Worm (Caenorhabditis elegans) whole organism, L4 larva: Measurements from ENCODE around the gene T24H10.1.

Source experiments
- D1046.2 ChIP-seq: fragments of 200-800 bp; sonication (Bioruptor generic); IDR thresholded peaks from 2 replicates; pipeline ENCODE4 v1.3.6; 2022; ENCODE audit warnings: missing genetic modification characterization, missing compliant biosample characterization
- F44E2.7 ChIP-seq: fragments of 200-800 bp; sonication (Bioruptor generic); IDR thresholded peaks from 2 replicates; pipeline ENCODE4 v2.1.2; 2022; ENCODE audit warnings: missing genetic modification characterization, missing compliant biosample characterization
- F49E8.2 ChIP-seq: sonication (generic microtip); optimal IDR thresholded peaks from 2 replicates; lab custom pipeline; 2016; ENCODE audit warnings: missing compliant biosample characterization, mild to moderate bottlenecking, missing genetic modification characterization, borderline replicate concordance
- T26A8.4 ChIP-seq: fragments of 200-800 bp; sonication (Bioruptor generic); IDR thresholded peaks from 2 replicates; pipeline ENCODE4 v1.3.6; 2022; ENCODE audit warnings: missing genetic modification characterization, missing compliant biosample characterization
- Y48G9A.11 ChIP-seq: fragments of 200-800 bp; sonication (Bioruptor generic); IDR thresholded peaks from 2 replicates; pipeline ENCODE4 v1.3.6; 2022; ENCODE audit warnings: missing genetic modification reagents, missing genetic modification characterization, missing compliant biosample characterization
- Y5F2A.4 ChIP-seq: fragments of 200-800 bp; sonication (Bioruptor generic); optimal IDR thresholded peaks from 2 replicates; lab custom pipeline; 2018; ENCODE audit warnings: mild to moderate bottlenecking, missing genetic modification characterization, missing compliant biosample characterization
- aly-2 ChIP-seq: sonication (generic microtip); optimal IDR thresholded peaks from 2 replicates; lab custom pipeline; 2018; ENCODE audit warnings: missing biosample characterization, missing genetic modification characterization
- ama-1 ChIP-seq: fragments of 150-350 bp; optimal IDR thresholded peaks from 2 replicates; lab custom pipeline; 2014; ENCODE audit warnings: inconsistent platforms, mixed read lengths
- arid-1 ChIP-seq: fragments of 200-800 bp; sonication (Bioruptor generic); conservative IDR thresholded peaks from 2 replicates; pipeline ENCODE4 v1.3.6; 2022; ENCODE audit warnings: missing genetic modification reagents, missing genetic modification characterization, missing compliant biosample characterization
- attf-4 ChIP-seq: sonication (generic microtip); optimal IDR thresholded peaks from 3 replicates; lab custom pipeline; 2017; ENCODE audit warnings: missing biosample characterization, missing genetic modification characterization
- ceh-44 ChIP-seq: fragments of 200-800 bp; sonication (Bioruptor generic); IDR thresholded peaks from 2 replicates; pipeline ENCODE4 v1.3.6; 2022; ENCODE audit warnings: missing genetic modification reagents, missing genetic modification characterization, missing compliant biosample characterization
- ceh-62 ChIP-seq: sonication (generic microtip); optimal IDR thresholded peaks from 2 replicates; lab custom pipeline; 2017; ENCODE audit warnings: missing biosample characterization, missing genetic modification characterization
- ctbp-1 ChIP-seq: fragments of 200-800 bp; sonication (Bioruptor generic); IDR thresholded peaks from 2 replicates; pipeline ENCODE4 v1.3.6; 2022; ENCODE audit warnings: missing genetic modification reagents, missing genetic modification characterization, missing compliant biosample characterization
- daf-16 ChIP-seq, 3 experiments: sonication (generic microtip); optimal IDR thresholded peaks; 2 replicates each; lab custom pipeline; 2016 to 2017; ENCODE audit warnings: missing genetic modification characterization in 3 of 3, missing genetic modification reagents in 3 of 3, mild to moderate bottlenecking in 2 of 3, missing compliant biosample characterization in 2 of 3, missing biosample characterization in 1 of 3, moderate library complexity in 1 of 3
- daf-19 ChIP-seq: fragments of 200-800 bp; sonication (Bioruptor generic); conservative IDR thresholded peaks from 2 replicates; pipeline ENCODE4 v1.3.6; 2022; ENCODE audit warnings: missing genetic modification characterization, missing compliant biosample characterization
- dmd-6 ChIP-seq: fragments of 200-800 bp; sonication (Bioruptor generic); IDR thresholded peaks from 2 replicates; pipeline ENCODE4 v1.3.6; 2022; ENCODE audit warnings: missing genetic modification reagents, missing genetic modification characterization, missing compliant biosample characterization
- dmd-8 ChIP-seq: fragments of 200-800 bp; sonication (Bioruptor generic); IDR thresholded peaks from 2 replicates; pipeline ENCODE4 v1.3.6; 2022; ENCODE audit warnings: missing genetic modification characterization, missing compliant biosample characterization
- dmd-9 ChIP-seq: fragments of 200-800 bp; sonication (Bioruptor generic); IDR thresholded peaks from 2 replicates; pipeline ENCODE4 v1.3.6; 2022; ENCODE audit warnings: missing genetic modification reagents, missing genetic modification characterization, missing compliant biosample characterization
- dve-1 ChIP-seq: sonication (generic microtip); optimal IDR thresholded peaks from 2 replicates; lab custom pipeline; 2017; ENCODE audit warnings: antibody characterized with exemption, mild to moderate bottlenecking, missing genetic modification characterization, missing compliant biosample characterization; ENCODE audit not compliant: insufficient read depth
- fos-1 ChIP-seq: fragments of 150-350 bp; optimal IDR thresholded peaks from 2 replicates; lab custom pipeline; 2014; ENCODE audit warnings: missing biosample characterization, missing genetic modification characterization
- gei-8 ChIP-seq: fragments of 200-800 bp; sonication (Bioruptor generic); optimal IDR thresholded peaks from 2 replicates; lab custom pipeline; 2018; ENCODE audit warnings: mild to moderate bottlenecking, missing genetic modification characterization, missing compliant biosample characterization
- hif-1 ChIP-seq, 2 experiments: sonication (generic microtip); optimal IDR thresholded peaks; 2 replicates each; lab custom pipeline; 2016 to 2017; ENCODE audit warnings: missing compliant biosample characterization in 2 of 2, missing genetic modification characterization in 2 of 2, missing genetic modification reagents in 2 of 2, missing genotype in 2 of 2, mild to moderate bottlenecking in 1 of 2
- hmg-1.1 ChIP-seq: fragments of 200-800 bp; sonication (Bioruptor generic); IDR thresholded peaks from 2 replicates; pipeline ENCODE4 v1.3.6; 2022; ENCODE audit warnings: missing genetic modification reagents, missing genetic modification characterization, missing compliant biosample characterization
- lim-7 ChIP-seq: fragments of 200-800 bp; sonication (Bioruptor generic); IDR thresholded peaks from 2 replicates; pipeline ENCODE4 v1.3.6; 2022; ENCODE audit warnings: missing genetic modification characterization, missing compliant biosample characterization
- lin-38 ChIP-seq: fragments of 200-800 bp; sonication (Bioruptor generic); IDR thresholded peaks from 2 replicates; pipeline ENCODE4 v1.3.6; 2022; ENCODE audit warnings: missing genetic modification reagents, missing genetic modification characterization, missing compliant biosample characterization
- madf-5 ChIP-seq, 2 experiments: fragments of 200-800 bp; sonication (Bioruptor generic); IDR thresholded peaks; 2 replicates each; pipeline ENCODE4 v1.3.6; 2022; ENCODE audit warnings: missing compliant biosample characterization in 2 of 2, missing genetic modification characterization in 2 of 2
- mdl-1 ChIP-seq, 2 experiments: fragments of 150-350 bp in 1 of 2; sonication (generic microtip) in 1 of 2; optimal IDR thresholded peaks; 2 replicates each; lab custom pipeline; 2014 to 2017; ENCODE audit warnings: missing biosample characterization in 2 of 2, missing genetic modification characterization in 2 of 2
- mep-1 ChIP-seq: fragments of 150-350 bp; sonication (generic microtip); optimal IDR thresholded peaks from 3 replicates; lab custom pipeline; 2014; ENCODE audit warnings: missing biosample characterization, missing genetic modification characterization
- mes-2 ChIP-seq: sonication (generic microtip); optimal IDR thresholded peaks from 2 replicates; lab custom pipeline; 2016; ENCODE audit warnings: missing genotype, mild to moderate bottlenecking, missing genetic modification characterization, missing compliant biosample characterization; ENCODE audit not compliant: poor library complexity, severe bottlenecking
- mxl-2 ChIP-seq: fragments of 200-800 bp; sonication (Bioruptor generic); conservative IDR thresholded peaks from 2 replicates; pipeline ENCODE4 v1.3.6; 2022; ENCODE audit warnings: missing genetic modification reagents, missing genetic modification characterization, missing compliant biosample characterization
- nhr-102 ChIP-seq: sonication (generic microtip); optimal IDR thresholded peaks from 2 replicates; lab custom pipeline; 2016; ENCODE audit warnings: mild to moderate bottlenecking, missing genetic modification characterization, moderate library complexity, missing compliant biosample characterization
- nhr-25 ChIP-seq: sonication (generic microtip); optimal IDR thresholded peaks from 2 replicates; lab custom pipeline; 2017; ENCODE audit warnings: missing genetic modification characterization, mild to moderate bottlenecking, missing compliant biosample characterization, antibody characterized with exemption, moderate library complexity, borderline replicate concordance; ENCODE audit not compliant: insufficient read depth
- nhr-28 ChIP-seq: fragments of 150-350 bp; optimal IDR thresholded peaks from 2 replicates; lab custom pipeline; 2014; ENCODE audit warnings: missing biosample characterization, missing genetic modification characterization
- nhr-6 ChIP-seq: fragments of 150-350 bp; optimal IDR thresholded peaks from 2 replicates; lab custom pipeline; 2014; ENCODE audit warnings: missing biosample characterization, missing genetic modification characterization
- nhr-77 ChIP-seq: fragments of 150-350 bp; optimal IDR thresholded peaks from 2 replicates; lab custom pipeline; 2014; ENCODE audit warnings: missing biosample characterization, missing genetic modification characterization
- sdz-12 ChIP-seq: fragments of 200-800 bp; sonication (Bioruptor generic); optimal IDR thresholded peaks from 2 replicates; lab custom pipeline; 2018; ENCODE audit warnings: mild to moderate bottlenecking, missing genetic modification characterization, missing compliant biosample characterization
- skn-1 ChIP-seq: fragments of 150-350 bp; optimal IDR thresholded peaks from 2 replicates; lab custom pipeline; 2014; ENCODE audit warnings: missing biosample characterization, missing genetic modification characterization
- snpc-1.2 ChIP-seq: fragments of 200-800 bp; sonication (Bioruptor generic); IDR thresholded peaks from 2 replicates; pipeline ENCODE4 v1.3.6; 2022; ENCODE audit warnings: missing genetic modification reagents, missing genetic modification characterization, missing compliant biosample characterization
- snpc-4 ChIP-seq: fragments of 150-350 bp; optimal IDR thresholded peaks from 2 replicates; lab custom pipeline; 2014; ENCODE audit warnings: missing biosample characterization, missing genetic modification characterization
- tra-1 ChIP-seq: fragments of 200-800 bp; sonication (Bioruptor generic); IDR thresholded peaks from 2 replicates; pipeline ENCODE4 v1.3.6; 2022; ENCODE audit warnings: missing genetic modification reagents, missing genetic modification characterization, missing compliant biosample characterization
- unc-130 ChIP-seq: sonication (generic microtip); optimal IDR thresholded peaks from 2 replicates; lab custom pipeline; 2016; ENCODE audit warnings: missing genetic modification reagents, missing genetic modification characterization, missing compliant biosample characterization
- zag-1 ChIP-seq: fragments of 150-350 bp; optimal IDR thresholded peaks from 2 replicates; lab custom pipeline; 2014; ENCODE audit warnings: missing biosample characterization, missing genetic modification characterization
- zip-11 ChIP-seq: fragments of 200-800 bp; sonication (Bioruptor generic); IDR thresholded peaks from 2 replicates; pipeline ENCODE4 v1.3.6; 2022; ENCODE audit warnings: missing genetic modification characterization, missing compliant biosample characterization

The T24H10.1 gene

DNA sequence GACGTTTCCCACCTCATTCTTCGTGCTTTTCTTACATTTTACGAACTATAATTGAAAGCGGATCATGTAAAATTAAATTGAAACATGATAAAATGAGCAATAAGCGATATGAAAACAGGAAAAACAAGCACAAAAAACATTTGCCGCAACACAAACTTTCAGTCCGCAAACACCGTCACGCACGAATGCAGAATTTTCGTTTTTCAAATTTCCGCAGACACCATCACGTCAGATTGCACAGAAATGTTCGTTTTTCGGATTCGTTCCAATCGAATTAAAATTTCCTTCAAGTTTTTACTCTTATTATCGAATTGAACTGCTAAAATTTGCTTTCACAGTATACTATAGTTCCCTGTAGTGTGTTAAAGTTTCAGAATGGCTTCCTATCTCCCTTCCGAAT is 44.6 kb upstream of the T24H10.1 start, which contains the start of gene chmp-7 (continued):
- no peak for TF ChIP-seq Y5F2A.4
- TF ChIP-seq mdl-1 (tag; optimal IDR thresholded peaks at IDR 0.05; lab: Kevin White, UChicago) = no peak
- TF ChIP-seq nhr-77 = peak; percentile 92
- TF ChIP-seq mxl-2 (GFP tag; lab: Robert Waterston, UW) = no peak
- no peak for TF ChIP-seq lim-7 (GFP tag; lab: Robert Waterston, UW)
- TF ChIP-seq T26A8.4 = peak; percentile 72
- TF ChIP-seq zag-1 (tag; lab: Kevin White, UChicago) = no peak

DNA sequence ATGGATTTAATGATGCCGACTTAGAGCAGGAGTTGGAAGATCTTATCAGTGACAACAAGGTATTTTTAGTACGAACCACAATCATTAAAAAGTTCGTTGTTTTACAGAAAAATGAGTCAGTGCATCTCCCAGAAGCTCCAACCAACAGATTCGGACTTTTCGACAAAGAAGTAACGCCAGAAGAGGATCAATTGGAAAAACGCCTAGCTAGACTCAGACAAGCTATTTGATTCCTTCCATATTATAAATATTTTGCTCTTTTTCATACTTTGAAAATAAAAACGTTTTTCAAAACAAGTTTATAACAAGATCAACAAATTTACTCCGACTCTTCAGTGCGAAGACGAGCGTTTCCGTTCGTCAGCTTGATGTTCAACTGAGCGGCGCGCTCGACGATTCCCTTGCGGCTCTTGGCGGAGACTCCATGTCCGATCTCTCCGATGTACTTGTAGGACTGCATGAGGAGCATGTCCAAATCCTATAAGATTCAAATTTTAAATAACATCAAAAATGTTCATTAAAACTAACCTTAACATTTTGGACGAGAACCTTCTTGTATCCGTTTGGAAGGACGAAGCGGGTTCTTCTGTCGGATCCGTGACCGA is 42.9 kb upstream of the T24H10.1 start:
- TF ChIP-seq madf-5 (GFP tag; IDR thresholded peaks at IDR 0.05; lab: Robert Waterston, UW) (0 out of 4 replicates have a peak, but pooled peaks of 1 of the 2 experiments have one; percentile 27), daf-19 (0 out of 2 replicates have a peak, but pooled peaks have one; percentile 18), mep-1 (tag; lab: Kevin White, UChicago) (no peak), snpc-1.2 (peak; percentile 53; the same call in 1 of the 2 replicates), ama-1 (lab: Kevin White, UChicago) (peak; percentile 59), unc-130 (GFP tag; lab: Kevin White, UChicago) (peak; percentile 18), dmd-6 (GFP tag; lab: Robert Waterston, UW) (no peak), Y48G9A.11 (GFP tag; lab: Robert Waterston, UW) (peak; percentile 70), dmd-9 (GFP tag; lab: Robert Waterston, UW) (no peak), gei-8 (GFP tag; lab: Kevin White, UChicago) (no peak), F44E2.7 (GFP tag; lab: Robert Waterston, UW) (0 out of 2 replicates have a peak, but pooled peaks have one; percentile 38), lin-38 (GFP tag; lab: Robert Waterston, UW) (peak; percentile 82), D1046.2 (0 out of 2 replicates have a peak, but pooled peaks have one; percentile 8), tra-1 (GFP tag; lab: Robert Waterston, UW) (0 out of 2 replicates have a peak, but pooled peaks have one; percentile 31), dmd-8 (GFP tag; lab: Robert Waterston, UW) (peak; percentile 65; the same call in 1 of the 2 replicates), F49E8.2 (tag; lab: Kevin White, UChicago) (peak; percentile 90), ctbp-1 (0 out of 2 replicates have a peak, but pooled peaks have one; percentile 33), arid-1 (GFP tag; lab: Robert Waterston, UW) (peak; percentile 81), Y5F2A.4 (peak; percentile 17)

DNA sequence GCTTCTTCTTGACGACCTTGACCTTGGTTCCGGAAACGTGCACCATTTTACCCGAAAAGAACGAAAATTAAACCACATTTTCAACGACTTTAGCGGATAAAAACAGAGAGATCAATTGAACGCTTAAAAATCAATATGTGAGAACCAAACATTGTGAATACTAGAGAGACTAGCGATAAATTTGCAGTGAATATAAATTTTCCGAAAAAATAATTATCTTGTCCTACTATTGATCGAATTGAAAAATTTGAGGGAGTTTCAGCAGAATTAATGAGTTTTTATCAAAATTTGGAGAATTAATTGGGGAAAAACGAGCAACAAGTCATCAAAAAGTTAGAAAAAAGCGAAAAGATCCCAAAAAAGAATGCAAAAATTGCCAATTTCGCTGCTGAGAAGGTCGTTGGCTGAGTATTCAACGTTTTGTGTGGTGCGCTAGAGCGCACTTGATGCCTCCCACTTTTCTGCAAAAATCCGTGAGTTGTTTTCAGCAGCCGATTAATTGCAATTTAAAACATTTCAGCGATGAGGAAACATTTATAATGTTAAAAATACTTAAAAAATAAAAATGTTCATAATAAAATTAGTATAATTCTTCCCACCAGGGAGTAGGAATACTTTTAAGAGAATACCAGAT is 42.0 kb upstream of the T24H10.1 start, which contains the start of gene rpl-32:
TSS of gene rpl-32 (minus strand) at position 51 of the 634 bp plus-strand sequence.
- no peak for TF ChIP-seq Y5F2A.4
- TF ChIP-seq nhr-28 (tag; lab: Kevin White, UChicago) = peak; percentile 76
- TF ChIP-seq attf-4 (tag; lab: Kevin White, UChicago) = no peak
- peak; percentile 80 for TF ChIP-seq mes-2 (tag; lab: Kevin White, UChicago)
- TF ChIP-seq hif-1 (tag; optimal IDR thresholded peaks at IDR 0.05; lab: Kevin White, UChicago) = peak in 1 of 2 experiments; percentile 70
- TF ChIP-seq zip-11 (GFP tag; lab: Robert Waterston, UW) = no peak
- TF ChIP-seq nhr-25 = peak; percentile 33
- peak; percentile 17 for TF ChIP-seq ama-1 (lab: Kevin White, UChicago)
- no peak for TF ChIP-seq fos-1 (tag; lab: Kevin White, UChicago)
- no peak for TF ChIP-seq sdz-12 (GFP tag; lab: Kevin White, UChicago)
- no peak for TF ChIP-seq aly-2
- TF ChIP-seq nhr-102 (tag; lab: Kevin White, UChicago) = peak; percentile 25
- no peak for TF ChIP-seq F49E8.2 (tag; lab: Kevin White, UChicago)
- peak; percentile 81 for TF ChIP-seq nhr-6 (tag; lab: Kevin White, UChicago)
- peak; percentile 66 for TF ChIP-seq unc-130 (GFP tag; lab: Kevin White, UChicago)
- no peak for TF ChIP-seq D1046.2
- no peak for TF ChIP-seq gei-8 (GFP tag; lab: Kevin White, UChicago)
- no peak for TF ChIP-seq daf-16 (GFP tag; optimal IDR thresholded peaks at IDR 0.05; lab: Kevin White, UChicago)
- peak; percentile 17 for TF ChIP-seq daf-16 (tag; optimal IDR thresholded peaks at IDR 0.05; lab: Kevin White, UChicago)
- TF ChIP-seq dmd-8 (GFP tag; lab: Robert Waterston, UW) = no peak
- TF ChIP-seq ceh-44 = no peak
- no peak for TF ChIP-seq zag-1 (tag; lab: Kevin White, UChicago)
- no peak for TF ChIP-seq ceh-62
- TF ChIP-seq hmg-1.1 = peak; percentile 51
- TF ChIP-seq skn-1 (tag; lab: Kevin White, UChicago) = no peak
- no peak for TF ChIP-seq T26A8.4
- no peak for TF ChIP-seq snpc-4 (tag; lab: Kevin White, UChicago)
- TF ChIP-seq lim-7 (GFP tag; lab: Robert Waterston, UW) = no peak
- TF ChIP-seq dve-1 (tag; lab: Kevin White, UChicago) = peak; percentile 86
